Worm (Caenorhabditis elegans): ENCODE measurements around the gene clh-6.

- no peak for TF ChIP-seq madf-8 (GFP tag; conservative IDR thresholded peaks at IDR 0.05)
- no peak for TF ChIP-seq die-1 (tag; optimal IDR thresholded peaks at IDR 0.05)
- no peak for TF ChIP-seq nhr-90 (tag; optimal IDR thresholded peaks at IDR 0.05)
- TF ChIP-seq snpc-4 (GFP tag; optimal IDR thresholded peaks at IDR 0.05) = no peak
- no peak for TF ChIP-seq snpc-4 (tag; optimal IDR thresholded peaks at IDR 0.05)
- no peak for TF ChIP-seq unc-130 (GFP tag; optimal IDR thresholded peaks at IDR 0.05)
- no peak for TF ChIP-seq lin-35 (GFP tag; optimal IDR thresholded peaks at IDR 0.05)
- TF ChIP-seq bed-2 (GFP tag; IDR thresholded peaks at IDR 0.05) = no peak
- TF ChIP-seq snpc-1.1 (tag; optimal IDR thresholded peaks at IDR 0.05; ENCODE audit: insufficient read depth) = no peak
- no peak for TF ChIP-seq sdz-38 (tag; optimal IDR thresholded peaks at IDR 0.05)
- TF ChIP-seq pha-4 (tag; optimal IDR thresholded peaks at IDR 0.05) = no peak
- no peak for TF ChIP-seq ama-1 (optimal IDR thresholded peaks at IDR 0.05)
- TF ChIP-seq ama-1 (GFP tag; optimal IDR thresholded peaks at IDR 0.05) = no peak
Observed at ce11 chrV:12071483-12071882, 8.3 kb upstream of the clh-6 start.

All from whole organism, young adult.